Worm (Caenorhabditis elegans): ENCODE measurements around the gene R07B7.2.

- TF ChIP-seq snpc-4 (GFP tag; optimal IDR thresholded peaks at IDR 0.05) (peak; percentile 78), snpc-4 (tag; optimal IDR thresholded peaks at IDR 0.05) (peak in 3 of 4 experiments; percentile 54 to 77 (median 69)), nhr-27 (tag; optimal IDR thresholded peaks at IDR 0.05) (no peak), cebp-1 (GFP tag; IDR thresholded peaks at IDR 0.05) (no peak), cebp-1 (tag; optimal IDR thresholded peaks at IDR 0.05) (no peak), C06A6.2 (GFP tag; conservative IDR thresholded peaks at IDR 0.05) (no peak), ztf-6 (GFP tag; IDR thresholded peaks at IDR 0.05) (no peak), lir-1 (GFP tag; conservative IDR thresholded peaks at IDR 0.05) (no peak), rec-8 (tag; optimal IDR thresholded peaks at IDR 0.05) (no peak), tlf-1 (GFP tag; optimal IDR thresholded peaks at IDR 0.05) (no peak), ets-4 (GFP tag; optimal IDR thresholded peaks at IDR 0.05) (no peak), F22D6.2 (tag; optimal IDR thresholded peaks at IDR 0.05) (no peak)
Observed at ce11 chrV:12047735-12048134, 11.8 kb downstream of the R07B7.2 start.
